Worm (Caenorhabditis elegans) whole organism, late embryonic: ENCODE data around the gene F42A8.1.

Experiments used
- C08G9.2 ChIP-seq: sonication (generic microtip); optimal IDR thresholded peaks from 2 replicates; lab custom pipeline; 2016; ENCODE audit warnings: mild to moderate bottlenecking, missing genetic modification characterization, moderate library complexity, missing compliant biosample characterization
- F13H6.1 ChIP-seq: sonication (generic microtip); optimal IDR thresholded peaks from 2 replicates; lab custom pipeline; 2016; ENCODE audit warnings: missing genetic modification characterization, missing compliant biosample characterization
- K02D7.2 ChIP-seq: sonication (generic microtip); optimal IDR thresholded peaks from 2 replicates; lab custom pipeline; 2017; ENCODE audit warnings: mild to moderate bottlenecking, missing genetic modification characterization, missing compliant biosample characterization
- Y22D7AL.16 ChIP-seq: sonication (generic microtip); optimal IDR thresholded peaks from 2 replicates; lab custom pipeline; 2016; ENCODE audit warnings: missing genetic modification characterization, missing compliant biosample characterization
- ceh-14 ChIP-seq: sonication (generic microtip); optimal IDR thresholded peaks from 2 replicates; lab custom pipeline; 2016; ENCODE audit warnings: missing genotype, missing genetic modification characterization, missing compliant biosample characterization
- ceh-18 ChIP-seq: sonication (generic microtip); optimal IDR thresholded peaks from 2 replicates; lab custom pipeline; 2016; ENCODE audit warnings: missing genetic modification characterization, missing compliant biosample characterization
- ceh-2 ChIP-seq: sonication (generic microtip); optimal IDR thresholded peaks from 2 replicates; lab custom pipeline; 2016; ENCODE audit warnings: missing genotype, missing genetic modification characterization, missing compliant biosample characterization
- ceh-24 ChIP-seq: sonication (generic microtip); optimal IDR thresholded peaks from 2 replicates; lab custom pipeline; 2016; ENCODE audit warnings: mild to moderate bottlenecking, missing genetic modification characterization, missing compliant biosample characterization
- ceh-48 ChIP-seq: sonication (generic microtip); optimal IDR thresholded peaks from 2 replicates; lab custom pipeline; 2016; ENCODE audit warnings: missing genetic modification characterization, inconsistent platforms, missing compliant biosample characterization
- ceh-6 ChIP-seq: fragments of 200-800 bp; sonication (Bioruptor generic); optimal IDR thresholded peaks from 2 replicates; lab custom pipeline; 2018; ENCODE audit warnings: mild to moderate bottlenecking, missing genetic modification characterization, missing compliant biosample characterization
- dmd-4 ChIP-seq: sonication (generic microtip); optimal IDR thresholded peaks from 2 replicates; lab custom pipeline; 2016; ENCODE audit warnings: borderline replicate concordance, missing genetic modification characterization, missing compliant biosample characterization
- dve-1 ChIP-seq: sonication (generic microtip); optimal IDR thresholded peaks from 2 replicates; lab custom pipeline; 2017; ENCODE audit warnings: antibody characterized with exemption, mild to moderate bottlenecking, missing genetic modification characterization, missing compliant biosample characterization
- elt-4 ChIP-seq: sonication (generic microtip); optimal IDR thresholded peaks from 2 replicates; lab custom pipeline; 2016; ENCODE audit warnings: missing genetic modification characterization, missing compliant biosample characterization
- ets-4 ChIP-seq: sonication (generic microtip); optimal IDR thresholded peaks from 2 replicates; lab custom pipeline; 2016; ENCODE audit warnings: missing genetic modification characterization, missing compliant biosample characterization
- fkh-6 ChIP-seq: sonication (generic microtip); optimal IDR thresholded peaks from 2 replicates; lab custom pipeline; 2016; ENCODE audit warnings: missing genetic modification characterization, missing compliant biosample characterization
- hlh-30 ChIP-seq: sonication (generic microtip); optimal IDR thresholded peaks from 2 replicates; lab custom pipeline; 2017; ENCODE audit warnings: antibody characterized with exemption, missing genetic modification characterization, missing compliant biosample characterization; ENCODE audit not compliant: insufficient read depth
- hlh-6 ChIP-seq: sonication (generic microtip); optimal IDR thresholded peaks from 2 replicates; lab custom pipeline; 2016; ENCODE audit warnings: missing genotype, missing genetic modification characterization, missing compliant biosample characterization
- hlh-8 ChIP-seq: sonication (generic microtip); optimal IDR thresholded peaks from 2 replicates; lab custom pipeline; 2016; ENCODE audit warnings: missing genotype, missing genetic modification characterization, missing compliant biosample characterization
- lin-11 ChIP-seq: fragments of 200-800 bp; sonication (Bioruptor generic); optimal IDR thresholded peaks from 2 replicates; lab custom pipeline; 2018; ENCODE audit warnings: mild to moderate bottlenecking, missing genetic modification characterization, missing compliant biosample characterization
- mec-3 ChIP-seq: sonication (generic microtip); optimal IDR thresholded peaks from 2 replicates; lab custom pipeline; 2016; ENCODE audit warnings: borderline replicate concordance, missing genetic modification characterization, missing compliant biosample characterization
- nhr-11 ChIP-seq: fragments of 150-350 bp; optimal IDR thresholded peaks from 2 replicates; lab custom pipeline; 2014; ENCODE audit warnings: missing biosample characterization, missing genetic modification characterization
- nhr-232 ChIP-seq: sonication (generic microtip); optimal IDR thresholded peaks from 2 replicates; lab custom pipeline; 2016; ENCODE audit warnings: missing genetic modification characterization, missing compliant biosample characterization
- npax-4 ChIP-seq: sonication (generic microtip); optimal IDR thresholded peaks from 2 replicates; lab custom pipeline; 2016; ENCODE audit warnings: missing genetic modification characterization, missing compliant biosample characterization
- odd-2 ChIP-seq: sonication (generic microtip); optimal IDR thresholded peaks from 2 replicates; lab custom pipeline; 2017; ENCODE audit warnings: antibody characterized with exemption, mild to moderate bottlenecking, missing genetic modification characterization, missing compliant biosample characterization
- pag-3 ChIP-seq: sonication (generic microtip); optimal IDR thresholded peaks from 2 replicates; lab custom pipeline; 2016; ENCODE audit warnings: missing compliant biosample characterization, missing genetic modification characterization, borderline replicate concordance
- pax-1 ChIP-seq: fragments of 150-350 bp; optimal IDR thresholded peaks from 2 replicates; lab custom pipeline; 2014; ENCODE audit warnings: missing biosample characterization, missing genetic modification characterization
- pros-1 ChIP-seq: fragments of 150-350 bp; optimal IDR thresholded peaks from 2 replicates; lab custom pipeline; 2014; ENCODE audit warnings: missing biosample characterization, missing genetic modification reagents, missing genetic modification characterization
- ref-2 ChIP-seq: sonication (generic microtip); optimal IDR thresholded peaks from 2 replicates; lab custom pipeline; 2016; ENCODE audit warnings: missing genetic modification characterization, missing compliant biosample characterization
- sox-4 ChIP-seq: sonication (generic microtip); optimal IDR thresholded peaks from 2 replicates; lab custom pipeline; 2017; ENCODE audit warnings: mild to moderate bottlenecking, missing genetic modification characterization, inconsistent platforms, missing compliant biosample characterization
- syd-9 ChIP-seq: sonication (generic microtip); optimal IDR thresholded peaks from 2 replicates; lab custom pipeline; 2016; ENCODE audit warnings: mild to moderate bottlenecking, missing genetic modification characterization, moderate library complexity, missing compliant biosample characterization
- tbx-2 ChIP-seq: sonication (generic microtip); optimal IDR thresholded peaks from 2 replicates; lab custom pipeline; 2016; ENCODE audit warnings: missing genetic modification characterization, missing compliant biosample characterization
- tbx-7 ChIP-seq: sonication (generic microtip); optimal IDR thresholded peaks from 2 replicates; lab custom pipeline; 2016; ENCODE audit warnings: missing genotype, missing genetic modification characterization, missing compliant biosample characterization
- ttx-3 ChIP-seq: sonication (generic microtip); optimal IDR thresholded peaks from 2 replicates; lab custom pipeline; 2016; ENCODE audit warnings: missing genetic modification reagents, missing genetic modification characterization, missing compliant biosample characterization
- unc-3 ChIP-seq, 2 experiments: fragments of 200-800 bp in 1 of 2; sonication (Bioruptor generic) in 1 of 2; sonication (generic microtip) in 1 of 2; conservative IDR thresholded peaks in 1 of 2; optimal IDR thresholded peaks in 1 of 2; 2 replicates each; pipeline versions ENCODE4 v1.3.6 to Lab custom; 2016 to 2022; ENCODE audit warnings: missing compliant biosample characterization in 2 of 2, missing genetic modification characterization in 2 of 2, missing genetic modification reagents in 1 of 2
- unc-42 ChIP-seq: sonication (generic microtip); optimal IDR thresholded peaks from 2 replicates; lab custom pipeline; 2016; ENCODE audit warnings: missing genotype, missing genetic modification characterization, missing compliant biosample characterization
- unc-55 ChIP-seq: sonication (generic microtip); optimal IDR thresholded peaks from 2 replicates; lab custom pipeline; 2017; ENCODE audit warnings: missing biosample characterization, missing genetic modification reagents, missing genetic modification characterization
- unc-86 ChIP-seq: sonication (generic microtip); optimal IDR thresholded peaks from 2 replicates; lab custom pipeline; 2016; ENCODE audit warnings: missing genetic modification characterization, missing compliant biosample characterization
- zip-5 ChIP-seq: sonication (generic microtip); optimal IDR thresholded peaks from 2 replicates; lab custom pipeline; 2016; ENCODE audit warnings: missing genetic modification characterization, missing compliant biosample characterization

Gene F42A8.1

DNA sequence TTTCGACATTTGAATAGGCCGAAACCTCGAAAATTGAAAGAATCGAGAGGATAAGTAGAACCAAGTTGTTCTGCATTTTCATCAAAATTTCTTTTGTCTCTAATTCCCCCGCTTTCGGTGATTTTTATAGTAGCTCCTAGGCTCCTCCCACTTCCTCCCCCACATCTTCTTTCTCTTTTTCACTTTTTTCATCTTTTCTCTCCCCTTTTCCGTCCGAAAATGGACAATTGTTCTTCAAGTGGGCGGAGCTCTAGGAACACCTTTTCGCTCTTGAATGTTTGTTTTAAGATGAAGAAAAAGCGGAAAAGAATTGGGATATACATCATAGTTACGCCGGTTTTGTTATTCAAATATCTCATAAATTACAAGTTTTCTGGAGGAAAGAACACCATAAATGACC is at the start of gene F42A8.1:
Gene F42A8.1, minus strand, starts transcription at position 101 of the 400 bp plus-strand sequence.
- TF ChIP-seq odd-2 (tag; lab: Kevin White, UChicago) (no peak), ceh-48 (tag; lab: Kevin White, UChicago) (no peak), syd-9 (tag; lab: Kevin White, UChicago) (no peak), elt-4 (tag; lab: Kevin White, UChicago) (no peak), K02D7.2 (tag; lab: Kevin White, UChicago) (no peak), pag-3 (no peak), fkh-6 (no peak), C08G9.2 (tag; lab: Kevin White, UChicago) (no peak), hlh-6 (tag; lab: Kevin White, UChicago) (no peak), ets-4 (no peak), tbx-7 (no peak), zip-5 (tag; lab: Kevin White, UChicago) (no peak), ceh-2 (tag; lab: Kevin White, UChicago) (no peak), ref-2 (tag; lab: Kevin White, UChicago) (no peak), sox-4 (no peak), unc-55 (no peak), dmd-4 (tag; lab: Kevin White, UChicago) (no peak), tbx-2 (no peak), ceh-6 (GFP tag; lab: Kevin White, UChicago) (no peak)

ce11 chrII:9392724-9393123 is 46.3 kb upstream of the F42A8.1 start, which contains the start of gene lido-17:
Gene lido-17, minus strand, starts transcription at chrII:9392824.
- no peak for TF ChIP-seq hlh-8 (tag; lab: Kevin White, UChicago)
- no peak for TF ChIP-seq tbx-7
- no peak for TF ChIP-seq ceh-14 (tag; lab: Kevin White, UChicago)
- TF ChIP-seq ets-4: no peak
- TF ChIP-seq Y22D7AL.16 (tag; lab: Kevin White, UChicago): no peak
- no peak for TF ChIP-seq syd-9 (tag; lab: Kevin White, UChicago)
- TF ChIP-seq ceh-2 (tag; lab: Kevin White, UChicago): no peak
- no peak for TF ChIP-seq ceh-24
- TF ChIP-seq dve-1 (tag; lab: Kevin White, UChicago): no peak
- TF ChIP-seq unc-3 (GFP tag; conservative IDR thresholded peaks at IDR 0.05; lab: Robert Waterston, UW): no peak
- TF ChIP-seq unc-3 (tag; optimal IDR thresholded peaks at IDR 0.05; lab: Kevin White, UChicago): no peak
- TF ChIP-seq unc-86 (tag; lab: Kevin White, UChicago): no peak
- no peak for TF ChIP-seq F13H6.1
- no peak for TF ChIP-seq unc-55
- no peak for TF ChIP-seq mec-3 (tag; lab: Kevin White, UChicago)
- no peak for TF ChIP-seq nhr-11 (tag; lab: Kevin White, UChicago)
- no peak for TF ChIP-seq unc-42
- TF ChIP-seq pax-1 (tag; lab: Kevin White, UChicago): no peak
- no peak for TF ChIP-seq npax-4 (tag; lab: Kevin White, UChicago)
- TF ChIP-seq hlh-30: no peak

DNA sequence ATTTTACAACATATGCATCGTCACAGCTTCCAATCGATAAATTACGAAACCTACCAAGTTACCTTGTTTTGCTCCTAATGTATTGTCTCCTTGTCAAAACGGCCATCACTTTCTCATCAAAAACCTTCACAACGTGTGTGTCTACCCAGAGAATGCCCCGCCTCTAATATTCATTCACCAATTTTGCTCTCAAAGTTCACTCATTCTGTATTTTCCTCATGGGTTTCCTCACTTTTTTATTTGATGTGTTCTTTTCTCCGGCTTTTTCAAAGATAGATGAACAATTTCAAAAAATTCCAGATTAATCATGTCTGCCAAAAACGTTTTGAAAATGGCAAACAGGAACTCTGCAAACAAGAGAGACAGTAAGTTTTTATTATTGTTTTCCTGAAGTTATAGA is 38.9 kb upstream of the F42A8.1 start, which contains the start of gene C06C3.7:
Gene C06C3.7, plus strand, starts transcription at position 301 of the 400 bp plus-strand sequence.
- TF ChIP-seq ceh-6 (GFP tag; lab: Kevin White, UChicago): no peak
- no peak for TF ChIP-seq hlh-30
- no peak for TF ChIP-seq Y22D7AL.16 (tag; lab: Kevin White, UChicago)
- no peak for TF ChIP-seq ceh-18 (tag; lab: Kevin White, UChicago)
- no peak for TF ChIP-seq ceh-14 (tag; lab: Kevin White, UChicago)
- no peak for TF ChIP-seq mec-3 (tag; lab: Kevin White, UChicago)
- TF ChIP-seq syd-9 (tag; lab: Kevin White, UChicago): no peak
- TF ChIP-seq hlh-8 (tag; lab: Kevin White, UChicago): no peak
- TF ChIP-seq nhr-232 (tag; lab: Kevin White, UChicago): no peak
- no peak for TF ChIP-seq lin-11 (tag; lab: Kevin White, UChicago)
- no peak for TF ChIP-seq ttx-3 (tag; lab: Kevin White, UChicago)
- TF ChIP-seq pros-1: no peak
